Fruit fly (Drosophila melanogaster): ENCODE measurements around the gene trem.

dm6 chr3R:20001595-20001997, 29.5 kb downstream of the trem start:
- no peak for TF ChIP-seq insv (optimal IDR thresholded peaks at IDR 0.05)
- no peak for TF ChIP-seq Sin3A (optimal IDR thresholded peaks at IDR 0.05)

Data from Kc167 (cell line).